Worm (Caenorhabditis elegans) whole organism, L1 larva: Measurements from ENCODE around the gene C15H9.5.
A peak's percentile ranks its signal among the peaks of the same experiment; 100 is the strongest.

ENCODE experiments used
- C04F5.9 ChIP-seq: sonication (generic microtip); optimal IDR thresholded peaks from 2 replicates; lab custom pipeline; 2016; ENCODE audit warnings: missing genetic modification characterization, missing compliant biosample characterization
- C16A3.4 ChIP-seq: fragments of 150-350 bp; optimal IDR thresholded peaks from 2 replicates; lab custom pipeline; 2014; ENCODE audit warnings: missing biosample characterization, missing genetic modification characterization
- C34B4.2 ChIP-seq: sonication (generic microtip); optimal IDR thresholded peaks from 2 replicates; lab custom pipeline; 2017; ENCODE audit warnings: mild to moderate bottlenecking, missing genetic modification characterization, missing compliant biosample characterization
- Y116A8C.19 ChIP-seq: sonication (generic microtip); optimal IDR thresholded peaks from 2 replicates; lab custom pipeline; 2016; ENCODE audit warnings: missing compliant biosample characterization, missing genetic modification characterization, borderline replicate concordance
- ama-1 ChIP-seq: fragments of 150-350 bp; optimal IDR thresholded peaks from 2 replicates; lab custom pipeline; 2014
- blmp-1 ChIP-seq: fragments of 150-350 bp; optimal IDR thresholded peaks from 2 replicates; lab custom pipeline; 2014; ENCODE audit warnings: missing biosample characterization, missing genetic modification characterization
- ceh-63 ChIP-seq: fragments of 200-800 bp; sonication (Bioruptor generic); optimal IDR thresholded peaks from 2 replicates; lab custom pipeline; 2018; ENCODE audit warnings: mild to moderate bottlenecking, missing genetic modification characterization, missing compliant biosample characterization
- ceh-82 ChIP-seq, 3 experiments: fragments of 150-350 bp in 1 of 3; sonication (generic microtip) in 2 of 3; optimal IDR thresholded peaks; 2 replicates each; lab custom pipeline; 2014 to 2017; ENCODE audit warnings: missing biosample characterization in 3 of 3, missing genetic modification characterization in 3 of 3
- ceh-90 ChIP-seq: sonication (generic microtip); optimal IDR thresholded peaks from 2 replicates; lab custom pipeline; 2016; ENCODE audit warnings: missing genetic modification characterization, missing compliant biosample characterization
- ces-1 ChIP-seq: fragments of 150-350 bp; optimal IDR thresholded peaks from 2 replicates; lab custom pipeline; 2014; ENCODE audit warnings: missing biosample characterization, missing genetic modification reagents, missing genetic modification characterization
- dpl-1 ChIP-seq, 3 experiments: fragments of 150-350 bp in 2 of 3; sonication (generic microtip) in 1 of 3; optimal IDR thresholded peaks; 2 replicates each; lab custom pipeline; 2014 to 2017; ENCODE audit warnings: missing biosample characterization in 3 of 3, missing genetic modification characterization in 3 of 3, missing genetic modification reagents in 3 of 3
- dsc-1 ChIP-seq: sonication (generic microtip); optimal IDR thresholded peaks from 2 replicates; lab custom pipeline; 2016; ENCODE audit warnings: mild to moderate bottlenecking, missing genetic modification characterization, missing compliant biosample characterization
- efl-1 ChIP-seq, 4 experiments: fragments of 150-350 bp; optimal IDR thresholded peaks in 3 of 4; peaks in 1 of 4; 1 replicate in 1 of 4; 2 replicates in 3 of 4; lab custom pipeline; 2014; ENCODE audit warnings: missing biosample characterization in 2 of 4, missing genetic modification characterization in 2 of 4, missing genetic modification reagents in 2 of 4
- elt-3 ChIP-seq, 6 experiments: fragments of 150-350 bp in 1 of 6; sonication (generic microtip); optimal IDR thresholded peaks; 2 replicates each; lab custom pipeline; 2017 to 2018; ENCODE audit warnings: missing biosample characterization in 6 of 6, missing genetic modification characterization in 6 of 6, inconsistent platforms in 1 of 6
- ets-5 ChIP-seq: fragments of 200-800 bp; sonication (Bioruptor generic); IDR thresholded peaks from 2 replicates; pipeline ENCODE4 v1.3.6; 2022; ENCODE audit warnings: missing genetic modification characterization, missing compliant biosample characterization
- fos-1 ChIP-seq: fragments of 150-350 bp; optimal IDR thresholded peaks from 2 replicates; lab custom pipeline; 2014; ENCODE audit warnings: missing biosample characterization, missing genetic modification characterization
- grh-1 ChIP-seq: fragments of 200-800 bp; sonication (Bioruptor generic); IDR thresholded peaks from 2 replicates; pipeline ENCODE4 v1.3.6; 2022; ENCODE audit warnings: missing genetic modification reagents, missing genetic modification characterization, missing compliant biosample characterization
- hlh-17 ChIP-seq: fragments of 200-800 bp; sonication (Bioruptor generic); optimal IDR thresholded peaks from 2 replicates; lab custom pipeline; 2018; ENCODE audit warnings: missing genetic modification characterization, mild to moderate bottlenecking, missing compliant biosample characterization, moderate library complexity, borderline replicate concordance
- hpl-2 ChIP-seq: fragments of 150-350 bp; optimal IDR thresholded peaks from 2 replicates; lab custom pipeline; 2014; ENCODE audit warnings: missing biosample characterization, missing genetic modification reagents, missing genetic modification characterization
- irx-1 ChIP-seq: sonication (generic microtip); optimal IDR thresholded peaks from 2 replicates; lab custom pipeline; 2016; ENCODE audit warnings: missing genetic modification characterization, missing compliant biosample characterization
- jun-1 ChIP-seq: fragments of 150-350 bp; optimal IDR thresholded peaks from 2 replicates; lab custom pipeline; 2014; ENCODE audit warnings: missing biosample characterization, missing genetic modification reagents, missing genetic modification characterization
- lin-13 ChIP-seq: fragments of 150-350 bp; optimal IDR thresholded peaks from 2 replicates; lab custom pipeline; 2014; ENCODE audit warnings: missing biosample characterization, missing genetic modification reagents, missing genetic modification characterization
- lsy-2 ChIP-seq, 2 experiments: fragments of 150-350 bp; optimal IDR thresholded peaks; 2 replicates each; lab custom pipeline; 2014; ENCODE audit warnings: missing biosample characterization in 2 of 2, missing genetic modification characterization in 2 of 2
- mab-9 ChIP-seq: fragments of 200-800 bp; sonication (Bioruptor generic); IDR thresholded peaks from 2 replicates; pipeline ENCODE4 v1.3.6; 2022; ENCODE audit warnings: missing genetic modification reagents, missing genetic modification characterization, missing compliant biosample characterization
- mef-2 ChIP-seq: fragments of 150-350 bp; optimal IDR thresholded peaks from 2 replicates; lab custom pipeline; 2014; ENCODE audit warnings: missing biosample characterization, missing genetic modification characterization
- mep-1 ChIP-seq: fragments of 150-350 bp; optimal IDR thresholded peaks from 2 replicates; lab custom pipeline; 2014; ENCODE audit warnings: missing biosample characterization, missing genetic modification characterization
- nhr-11 ChIP-seq: fragments of 150-350 bp; optimal IDR thresholded peaks from 2 replicates; lab custom pipeline; 2014; ENCODE audit warnings: missing biosample characterization, missing genetic modification characterization
- nhr-12 ChIP-seq: sonication (generic microtip); optimal IDR thresholded peaks from 2 replicates; lab custom pipeline; 2017; ENCODE audit warnings: missing biosample characterization, missing genetic modification characterization
- nhr-19 ChIP-seq: fragments of 200-800 bp; sonication (Bioruptor generic); conservative IDR thresholded peaks from 2 replicates; pipeline ENCODE4 v1.3.6; 2022; ENCODE audit warnings: missing genetic modification characterization, missing compliant biosample characterization
- nhr-237 ChIP-seq: fragments of 150-350 bp; optimal IDR thresholded peaks from 2 replicates; lab custom pipeline; 2014; ENCODE audit warnings: missing biosample characterization, missing genetic modification characterization
- nhr-47 ChIP-seq: sonication (generic microtip); optimal IDR thresholded peaks from 2 replicates; lab custom pipeline; 2016; ENCODE audit warnings: mild to moderate bottlenecking, missing genetic modification characterization, moderate library complexity, missing compliant biosample characterization
- nhr-76 ChIP-seq: sonication (generic microtip); optimal IDR thresholded peaks from 2 replicates; lab custom pipeline; 2017; ENCODE audit warnings: missing biosample characterization, missing genetic modification characterization
- nhr-77 ChIP-seq: fragments of 150-350 bp; optimal IDR thresholded peaks from 2 replicates; lab custom pipeline; 2014; ENCODE audit warnings: missing biosample characterization, missing genetic modification characterization
- nhr-84 ChIP-seq: sonication (generic microtip); optimal IDR thresholded peaks from 2 replicates; lab custom pipeline; 2017; ENCODE audit warnings: missing biosample characterization, missing genetic modification characterization
- nhr-85 ChIP-seq: sonication (generic microtip); peaks from one replicate; lab custom pipeline; 2016; ENCODE audit warnings: missing genetic modification characterization, inconsistent platforms, missing compliant biosample characterization
- nhr-90 ChIP-seq: sonication (generic microtip); optimal IDR thresholded peaks from 2 replicates; lab custom pipeline; 2016; ENCODE audit warnings: mild to moderate bottlenecking, missing genetic modification characterization, missing compliant biosample characterization; ENCODE audit not compliant: poor library complexity
- pag-3 ChIP-seq: sonication (generic microtip); optimal IDR thresholded peaks from 2 replicates; lab custom pipeline; 2017; ENCODE audit warnings: missing genetic modification characterization, mild to moderate bottlenecking, missing compliant biosample characterization, antibody characterized with exemption, borderline replicate concordance; ENCODE audit not compliant: insufficient read depth
- pax-3 ChIP-seq: fragments of 200-800 bp; sonication (Bioruptor generic); optimal IDR thresholded peaks from 2 replicates; lab custom pipeline; 2018; ENCODE audit warnings: mild to moderate bottlenecking, missing genetic modification characterization, moderate library complexity, missing compliant biosample characterization
- rnt-1 ChIP-seq: sonication (generic microtip); optimal IDR thresholded peaks from 2 replicates; lab custom pipeline; 2016; ENCODE audit warnings: mild to moderate bottlenecking, missing genetic modification characterization, moderate library complexity, missing compliant biosample characterization
- sox-4 ChIP-seq: sonication (generic microtip); optimal IDR thresholded peaks from 2 replicates; lab custom pipeline; 2016; ENCODE audit warnings: missing genetic modification characterization, missing compliant biosample characterization
- sup-37 ChIP-seq: fragments of 200-800 bp; sonication (Bioruptor generic); optimal IDR thresholded peaks from 2 replicates; lab custom pipeline; 2018; ENCODE audit warnings: mild to moderate bottlenecking, missing genetic modification characterization, missing compliant biosample characterization
- unc-62 ChIP-seq: fragments of 150-350 bp; optimal IDR thresholded peaks from 2 replicates; lab custom pipeline; 2014; ENCODE audit warnings: missing biosample characterization, missing genetic modification reagents, missing genetic modification characterization
- unc-98 ChIP-seq: fragments of 200-800 bp; sonication (Bioruptor generic); IDR thresholded peaks from 2 replicates; pipeline ENCODE4 v1.3.6; 2022; ENCODE audit warnings: missing genetic modification characterization, missing compliant biosample characterization
- vab-15 ChIP-seq: sonication (generic microtip); optimal IDR thresholded peaks from 2 replicates; lab custom pipeline; 2017; ENCODE audit warnings: missing genotype, mild to moderate bottlenecking, missing genetic modification characterization, missing compliant biosample characterization
- xbp-1 ChIP-seq: sonication (generic microtip); optimal IDR thresholded peaks from 2 replicates; lab custom pipeline; 2016; ENCODE audit warnings: missing genetic modification characterization, missing compliant biosample characterization
- zag-1 ChIP-seq: fragments of 150-350 bp; optimal IDR thresholded peaks from 2 replicates; lab custom pipeline; 2014; ENCODE audit warnings: missing biosample characterization, missing genetic modification characterization
- ztf-11 ChIP-seq, 2 experiments: sonication (generic microtip); optimal IDR thresholded peaks; 2 replicates each; lab custom pipeline; 2016 to 2017; ENCODE audit warnings: missing genetic modification characterization in 2 of 2, missing biosample characterization in 1 of 2, missing compliant biosample characterization in 1 of 2
- ztf-4 ChIP-seq: fragments of 150-350 bp; optimal IDR thresholded peaks from 2 replicates; lab custom pipeline; 2014; ENCODE audit warnings: missing biosample characterization, missing genetic modification characterization

The C15H9.5 gene

DNA sequence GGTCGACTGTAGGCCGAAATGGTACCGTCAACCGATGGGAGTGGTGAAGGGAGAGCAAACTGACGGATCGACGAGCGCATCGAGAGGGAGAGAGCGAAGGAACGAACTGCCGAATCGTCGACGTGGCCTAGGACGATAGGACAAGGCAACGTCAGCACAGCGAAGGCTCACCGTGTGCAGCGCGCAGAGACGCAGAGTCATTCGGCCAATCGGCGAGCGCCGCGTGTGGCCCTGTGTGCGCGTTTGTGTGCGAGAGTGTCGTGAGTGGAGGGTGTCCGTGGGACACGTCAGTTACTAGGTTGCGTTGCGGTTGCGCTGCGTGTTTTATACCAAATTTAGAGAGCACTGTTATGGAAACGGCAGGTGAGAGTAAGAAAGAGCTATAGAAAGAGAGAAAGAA, 1.1 kb upstream of the C15H9.5 start, which contains the start of gene hsp-3 (continued):
- TF ChIP-seq jun-1 (tag; lab: Kevin White, UChicago) (peak; percentile 97), rnt-1 (tag; lab: Kevin White, UChicago) (peak; percentile 95), nhr-76 (tag; lab: Kevin White, UChicago) (peak; percentile 78), C04F5.9 (tag; lab: Kevin White, UChicago) (peak; percentile 85), C16A3.4 (tag; lab: Kevin White, UChicago) (peak; percentile 90)

DNA sequence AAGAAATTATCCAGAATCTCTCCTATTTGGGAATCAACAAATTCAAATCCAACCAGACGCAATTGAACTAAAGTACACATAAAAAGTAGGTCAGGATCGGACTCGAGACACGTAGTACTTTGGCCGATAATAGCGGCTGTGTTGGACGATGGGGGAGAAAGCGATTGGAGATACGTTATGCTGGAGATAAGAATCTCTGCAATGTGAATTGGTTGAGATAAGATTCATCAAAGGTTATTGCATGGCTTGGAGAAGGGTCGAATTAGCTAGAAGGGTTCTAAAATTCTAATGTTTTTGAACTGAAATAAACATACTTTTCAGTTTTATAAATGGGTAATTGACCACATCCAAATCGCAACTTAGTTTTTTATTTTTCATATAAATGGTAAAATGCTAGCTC, 567 bp upstream of the C15H9.5 start:
- no peak for TF ChIP-seq nhr-237 (tag; lab: Kevin White, UChicago)
- TF ChIP-seq C34B4.2 (tag; lab: Kevin White, UChicago), result no peak
- peak in 1 of 6 experiments; percentile 21 for TF ChIP-seq elt-3 (tag; optimal IDR thresholded peaks at IDR 0.05; lab: Kevin White, UChicago)
- TF ChIP-seq dsc-1 (tag; lab: Kevin White, UChicago), result no peak
- TF ChIP-seq nhr-11, result no peak
- TF ChIP-seq nhr-85 (tag; lab: Kevin White, UChicago), result peak; percentile 69
- TF ChIP-seq mef-2 (tag; lab: Kevin White, UChicago), result no peak
- TF ChIP-seq ces-1 (GFP tag; lab: Kevin White, UChicago), result no peak
- TF ChIP-seq ceh-63 (GFP tag; lab: Kevin White, UChicago), result no peak
- TF ChIP-seq rnt-1 (tag; lab: Kevin White, UChicago), result peak; percentile 29
- no peak for TF ChIP-seq dpl-1 (GFP tag; optimal IDR thresholded peaks at IDR 0.05; lab: Kevin White, UChicago)
- peak; percentile 72 for TF ChIP-seq blmp-1 (tag; lab: Kevin White, UChicago)
- TF ChIP-seq, all 84 proteins: peak for 4

DNA sequence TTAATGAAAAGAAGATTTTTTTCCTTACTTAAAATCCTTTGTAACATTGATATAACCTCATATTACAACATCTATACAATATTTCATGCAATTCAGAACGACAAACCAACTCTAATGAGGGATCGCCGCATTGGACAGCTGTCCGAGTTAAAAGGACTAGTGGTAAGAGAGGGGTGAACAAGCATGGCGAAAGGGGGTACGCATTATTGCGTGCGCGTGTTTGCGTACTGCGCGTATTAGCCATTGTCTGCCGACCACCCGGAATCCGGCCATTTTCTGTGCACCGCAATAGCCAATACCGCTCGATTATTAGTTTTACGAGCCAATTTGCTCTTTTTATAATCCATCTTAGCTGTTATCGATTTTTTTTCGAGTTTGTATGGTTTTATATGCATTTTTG, 4.5 kb downstream of the C15H9.5 start, which contains the start of gene C15H9.4:
TSS of gene C15H9.4 (plus strand) at position 93 of the 400 bp plus-strand sequence.
- TF ChIP-seq nhr-12 (tag; lab: Kevin White, UChicago), result no peak
- TF ChIP-seq Y116A8C.19, result no peak
- peak; percentile 23 to 28 for TF ChIP-seq efl-1 (optimal IDR thresholded peaks at IDR 0.05; lab: Kevin White, UChicago)
- peak in 1 of 2 experiments; percentile 60 for TF ChIP-seq efl-1 (GFP tag; optimal IDR thresholded peaks at IDR 0.05 in 1 of 2; lab: Kevin White, UChicago)
- no peak for TF ChIP-seq grh-1 (GFP tag; lab: Robert Waterston, UW)
- TF ChIP-seq nhr-19 (GFP tag; lab: Robert Waterston, UW), result peak; percentile 41; the same call in 1 of the 2 replicates
- TF ChIP-seq mab-9 (GFP tag; lab: Robert Waterston, UW), result no peak
- peak; percentile 30 to 58 (median 51) for TF ChIP-seq ceh-82 (tag; optimal IDR thresholded peaks at IDR 0.05; lab: Kevin White, UChicago)
- peak; percentile 61 for TF ChIP-seq nhr-47 (tag; lab: Kevin White, UChicago)
- TF ChIP-seq unc-98 (GFP tag; lab: Robert Waterston, UW), result no peak
- peak in 2 of 3 experiments; percentile 13 to 17 for TF ChIP-seq dpl-1 (GFP tag; optimal IDR thresholded peaks at IDR 0.05; lab: Kevin White, UChicago)
- TF ChIP-seq ztf-11 (tag; optimal IDR thresholded peaks at IDR 0.05; lab: Kevin White, UChicago), result peak in 1 of 2 experiments; percentile 37
- peak; percentile 19 to 46 for TF ChIP-seq lsy-2 (tag; optimal IDR thresholded peaks at IDR 0.05; lab: Kevin White, UChicago)
- TF ChIP-seq hlh-17 (GFP tag; lab: Kevin White, UChicago), result no peak
- TF ChIP-seq ceh-90, result no peak
- TF ChIP-seq mep-1 (tag; lab: Kevin White, UChicago), result peak; percentile 21
- TF ChIP-seq zag-1 (tag; lab: Kevin White, UChicago), result no peak
- TF ChIP-seq jun-1 (tag; lab: Kevin White, UChicago), result no peak
- no peak for TF ChIP-seq C04F5.9 (tag; lab: Kevin White, UChicago)
- no peak for TF ChIP-seq ztf-4 (tag; lab: Kevin White, UChicago)
- TF ChIP-seq pax-3 (tag; lab: Kevin White, UChicago), result no peak
- peak; percentile 98 for TF ChIP-seq xbp-1 (tag; lab: Kevin White, UChicago)
- TF ChIP-seq lin-13, result no peak
- TF ChIP-seq pag-3 (tag; lab: Kevin White, UChicago), result no peak
- no peak for TF ChIP-seq ets-5 (GFP tag; lab: Robert Waterston, UW)
- TF ChIP-seq C16A3.4 (tag; lab: Kevin White, UChicago), result no peak
- peak; percentile 30 for TF ChIP-seq nhr-90 (tag; lab: Kevin White, UChicago)
- no peak for TF ChIP-seq irx-1
- no peak for TF ChIP-seq sup-37 (GFP tag; lab: Kevin White, UChicago)
- no peak for TF ChIP-seq nhr-84 (tag; lab: Kevin White, UChicago)
- peak; percentile 30 for TF ChIP-seq sox-4 (tag; lab: Kevin White, UChicago)
- TF ChIP-seq dsc-1 (tag; lab: Kevin White, UChicago), result peak; percentile 46
- no peak for TF ChIP-seq fos-1 (tag; lab: Kevin White, UChicago)
- TF ChIP-seq ama-1 (lab: Kevin White, UChicago), result no peak
- TF ChIP-seq C34B4.2 (tag; lab: Kevin White, UChicago), result no peak
- no peak for TF ChIP-seq nhr-77
- TF ChIP-seq hpl-2 (GFP tag; lab: Kevin White, UChicago), result no peak
- TF ChIP-seq vab-15 (tag; lab: Kevin White, UChicago), result peak; percentile 26
- TF ChIP-seq unc-62 (GFP tag; lab: Kevin White, UChicago), result no peak
